Worm (Caenorhabditis elegans) whole organism, L1 larva: ENCODE results near the gene T21C12.8.
A peak's percentile ranks its signal among the peaks of the same experiment; 100 is the strongest.

Experiments
- F16B12.6 ChIP-seq: fragments of 150-350 bp; optimal IDR thresholded peaks from 2 replicates; lab custom pipeline; 2014; ENCODE audit warnings: missing biosample characterization, missing genetic modification characterization
- aha-1 ChIP-seq: fragments of 150-350 bp; optimal IDR thresholded peaks from 2 replicates; lab custom pipeline; 2014; ENCODE audit warnings: missing biosample characterization, missing genetic modification characterization
- aly-2 ChIP-seq: fragments of 150-350 bp; optimal IDR thresholded peaks from 2 replicates; lab custom pipeline; 2014; ENCODE audit warnings: missing biosample characterization, missing genetic modification characterization
- ceh-8 ChIP-seq: fragments of 200-800 bp; sonication (Bioruptor generic); optimal IDR thresholded peaks from 2 replicates; lab custom pipeline; 2018; ENCODE audit warnings: mild to moderate bottlenecking, missing genetic modification characterization, moderate library complexity, missing compliant biosample characterization
- ceh-82 ChIP-seq, 3 experiments: fragments of 150-350 bp in 1 of 3; sonication (generic microtip) in 2 of 3; optimal IDR thresholded peaks; 2 replicates each; lab custom pipeline; 2014 to 2017; ENCODE audit warnings: missing biosample characterization in 3 of 3, missing genetic modification characterization in 3 of 3
- ceh-90 ChIP-seq: sonication (generic microtip); optimal IDR thresholded peaks from 2 replicates; lab custom pipeline; 2016; ENCODE audit warnings: missing genetic modification characterization, missing compliant biosample characterization
- dpl-1 ChIP-seq, 3 experiments: fragments of 150-350 bp in 2 of 3; sonication (generic microtip) in 1 of 3; optimal IDR thresholded peaks; 2 replicates each; lab custom pipeline; 2014 to 2017; ENCODE audit warnings: missing biosample characterization in 3 of 3, missing genetic modification characterization in 3 of 3, missing genetic modification reagents in 3 of 3
- dsc-1 ChIP-seq: sonication (generic microtip); optimal IDR thresholded peaks from 2 replicates; lab custom pipeline; 2016; ENCODE audit warnings: mild to moderate bottlenecking, missing genetic modification characterization, missing compliant biosample characterization
- efl-1 ChIP-seq, 4 experiments: fragments of 150-350 bp; optimal IDR thresholded peaks in 3 of 4; peaks in 1 of 4; 1 replicate in 1 of 4; 2 replicates in 3 of 4; lab custom pipeline; 2014; ENCODE audit warnings: missing biosample characterization in 2 of 4, missing genetic modification characterization in 2 of 4, missing genetic modification reagents in 2 of 4
- egl-13 ChIP-seq: sonication (generic microtip); optimal IDR thresholded peaks from 2 replicates; lab custom pipeline; 2016; ENCODE audit warnings: missing genotype, missing genetic modification reagents, missing genetic modification characterization, missing compliant biosample characterization
- egl-27 ChIP-seq, 2 experiments: fragments of 150-350 bp in 1 of 2; sonication (generic microtip); optimal IDR thresholded peaks; 3 replicates each; lab custom pipeline; 2017 to 2018; ENCODE audit warnings: missing biosample characterization in 2 of 2, missing genetic modification characterization in 2 of 2, missing genetic modification reagents in 2 of 2
- elt-2 ChIP-seq: sonication (generic microtip); optimal IDR thresholded peaks from 2 replicates; lab custom pipeline; 2016; ENCODE audit warnings: missing genetic modification characterization, mild to moderate bottlenecking, inconsistent platforms, missing compliant biosample characterization, missing genetic modification reagents
- fkh-4 ChIP-seq: sonication (generic microtip); optimal IDR thresholded peaks from 2 replicates; lab custom pipeline; 2016; ENCODE audit warnings: missing compliant biosample characterization, missing genetic modification characterization, borderline replicate concordance
- fkh-8 ChIP-seq: sonication (generic microtip); optimal IDR thresholded peaks from 2 replicates; lab custom pipeline; 2016; ENCODE audit warnings: mild to moderate bottlenecking, missing genetic modification characterization, missing compliant biosample characterization
- hlh-4 ChIP-seq: sonication (generic microtip); optimal IDR thresholded peaks from 2 replicates; lab custom pipeline; 2016; ENCODE audit warnings: mild to moderate bottlenecking, missing genetic modification characterization, missing compliant biosample characterization
- irx-1 ChIP-seq: sonication (generic microtip); optimal IDR thresholded peaks from 2 replicates; lab custom pipeline; 2016; ENCODE audit warnings: missing genetic modification characterization, missing compliant biosample characterization
- isw-1 ChIP-seq: fragments of 200-800 bp; sonication (Bioruptor generic); IDR thresholded peaks from 2 replicates; pipeline ENCODE4 v1.3.6; 2022; ENCODE audit warnings: missing genetic modification characterization, missing compliant biosample characterization
- lin-14 ChIP-seq: fragments of 200-800 bp; sonication (Bioruptor generic); optimal IDR thresholded peaks from 2 replicates; lab custom pipeline; 2018; ENCODE audit warnings: mild to moderate bottlenecking, missing genetic modification characterization, moderate library complexity, missing compliant biosample characterization
- lin-39 ChIP-seq: fragments of 150-350 bp; optimal IDR thresholded peaks from 2 replicates; lab custom pipeline; 2014; ENCODE audit warnings: missing biosample characterization, missing genetic modification reagents, missing genetic modification characterization
- mdl-1 ChIP-seq, 2 experiments: fragments of 150-350 bp; optimal IDR thresholded peaks; 2 replicates each; lab custom pipeline; 2014 to 2017; ENCODE audit warnings: missing biosample characterization in 2 of 2, missing genetic modification characterization in 2 of 2, inconsistent platforms in 1 of 2
- mef-2 ChIP-seq: fragments of 150-350 bp; optimal IDR thresholded peaks from 2 replicates; lab custom pipeline; 2014; ENCODE audit warnings: missing biosample characterization, missing genetic modification characterization
- mep-1 ChIP-seq: fragments of 150-350 bp; optimal IDR thresholded peaks from 2 replicates; lab custom pipeline; 2014; ENCODE audit warnings: missing biosample characterization, missing genetic modification characterization
- nhr-12 ChIP-seq: sonication (generic microtip); optimal IDR thresholded peaks from 2 replicates; lab custom pipeline; 2017; ENCODE audit warnings: missing biosample characterization, missing genetic modification characterization
- nhr-20 ChIP-seq: sonication (generic microtip); optimal IDR thresholded peaks from 2 replicates; lab custom pipeline; 2016; ENCODE audit warnings: mild to moderate bottlenecking, missing genetic modification characterization, missing compliant biosample characterization
- nhr-237 ChIP-seq: fragments of 150-350 bp; optimal IDR thresholded peaks from 2 replicates; lab custom pipeline; 2014; ENCODE audit warnings: missing biosample characterization, missing genetic modification characterization
- nhr-71 ChIP-seq: sonication (generic microtip); optimal IDR thresholded peaks from 2 replicates; lab custom pipeline; 2016; ENCODE audit warnings: mild to moderate bottlenecking, missing genetic modification characterization, moderate library complexity, missing compliant biosample characterization
- nhr-77 ChIP-seq: fragments of 150-350 bp; optimal IDR thresholded peaks from 2 replicates; lab custom pipeline; 2014; ENCODE audit warnings: missing biosample characterization, missing genetic modification characterization
- nhr-84 ChIP-seq: sonication (generic microtip); optimal IDR thresholded peaks from 2 replicates; lab custom pipeline; 2017; ENCODE audit warnings: missing biosample characterization, missing genetic modification characterization
- nhr-85 ChIP-seq: sonication (generic microtip); peaks from one replicate; lab custom pipeline; 2016; ENCODE audit warnings: missing genetic modification characterization, inconsistent platforms, missing compliant biosample characterization
- pag-3 ChIP-seq: sonication (generic microtip); optimal IDR thresholded peaks from 2 replicates; lab custom pipeline; 2017; ENCODE audit warnings: missing genetic modification characterization, mild to moderate bottlenecking, missing compliant biosample characterization, antibody characterized with exemption, borderline replicate concordance; ENCODE audit not compliant: insufficient read depth
- rnt-1 ChIP-seq: sonication (generic microtip); optimal IDR thresholded peaks from 2 replicates; lab custom pipeline; 2016; ENCODE audit warnings: mild to moderate bottlenecking, missing genetic modification characterization, moderate library complexity, missing compliant biosample characterization
- snpc-4 ChIP-seq: fragments of 150-350 bp; optimal IDR thresholded peaks from 2 replicates; lab custom pipeline; 2014; ENCODE audit warnings: missing biosample characterization, missing genetic modification characterization
- snu-23 ChIP-seq: sonication (generic microtip); optimal IDR thresholded peaks from 2 replicates; lab custom pipeline; 2016; ENCODE audit warnings: missing genetic modification characterization, missing compliant biosample characterization
- sptf-1 ChIP-seq: fragments of 150-350 bp; optimal IDR thresholded peaks from 2 replicates; lab custom pipeline; 2014; ENCODE audit warnings: missing biosample characterization, missing genetic modification characterization
- sup-37 ChIP-seq: fragments of 200-800 bp; sonication (Bioruptor generic); optimal IDR thresholded peaks from 2 replicates; lab custom pipeline; 2018; ENCODE audit warnings: mild to moderate bottlenecking, missing genetic modification characterization, missing compliant biosample characterization
- tbx-2 ChIP-seq: sonication (generic microtip); optimal IDR thresholded peaks from 2 replicates; lab custom pipeline; 2016; ENCODE audit warnings: missing genetic modification characterization, missing compliant biosample characterization
- tlp-1 ChIP-seq: fragments of 150-350 bp; optimal IDR thresholded peaks from 2 replicates; lab custom pipeline; 2014; ENCODE audit warnings: missing biosample characterization, missing genetic modification characterization
- unc-30 ChIP-seq: sonication (generic microtip); optimal IDR thresholded peaks from 2 replicates; lab custom pipeline; 2017; ENCODE audit warnings: missing biosample characterization, missing genetic modification characterization
- unc-62 ChIP-seq: fragments of 150-350 bp; optimal IDR thresholded peaks from 2 replicates; lab custom pipeline; 2014; ENCODE audit warnings: missing biosample characterization, missing genetic modification reagents, missing genetic modification characterization
- unc-86 ChIP-seq: sonication (generic microtip); optimal IDR thresholded peaks from 2 replicates; lab custom pipeline; 2016; ENCODE audit warnings: missing genetic modification characterization, missing compliant biosample characterization
- vab-15 ChIP-seq: sonication (generic microtip); optimal IDR thresholded peaks from 2 replicates; lab custom pipeline; 2017; ENCODE audit warnings: missing genotype, mild to moderate bottlenecking, missing genetic modification characterization, missing compliant biosample characterization
- xbp-1 ChIP-seq: sonication (generic microtip); optimal IDR thresholded peaks from 2 replicates; lab custom pipeline; 2016; ENCODE audit warnings: missing genetic modification characterization, missing compliant biosample characterization
- zag-1 ChIP-seq: fragments of 150-350 bp; optimal IDR thresholded peaks from 2 replicates; lab custom pipeline; 2014; ENCODE audit warnings: missing biosample characterization, missing genetic modification characterization

Gene T21C12.8

ce11 chrIII:10520523-10520922 is 32.3 kb downstream of the T21C12.8 start, which contains the start of gene unc-49:
Gene unc-49, plus strand, starts transcription at chrIII:10520762.
- peak; percentile 28 for TF ChIP-seq nhr-71 (tag; lab: Kevin White, UChicago)
- no peak for TF ChIP-seq aha-1 (tag; lab: Kevin White, UChicago)
- no peak for TF ChIP-seq snpc-4 (tag; lab: Kevin White, UChicago)
- no peak for TF ChIP-seq nhr-84 (tag; lab: Kevin White, UChicago)
- TF ChIP-seq elt-2 (tag; lab: Kevin White, UChicago), result no peak
- TF ChIP-seq ceh-90 (tag; lab: Kevin White, UChicago), result no peak
- no peak for TF ChIP-seq ceh-8 (GFP tag; lab: Kevin White, UChicago)
- TF ChIP-seq mep-1 (tag; lab: Kevin White, UChicago), result no peak
- TF ChIP-seq tlp-1, result no peak
- TF ChIP-seq snu-23, result peak; percentile 18
- TF ChIP-seq F16B12.6, result no peak
- TF ChIP-seq vab-15 (tag; lab: Kevin White, UChicago), result no peak
- no peak for TF ChIP-seq unc-86 (tag; lab: Kevin White, UChicago)
- peak; percentile 73 for TF ChIP-seq lin-14 (GFP tag; lab: Kevin White, UChicago)
- TF ChIP-seq nhr-12 (tag; lab: Kevin White, UChicago), result no peak
- no peak for TF ChIP-seq aly-2 (tag; lab: Kevin White, UChicago)
- no peak for TF ChIP-seq irx-1
- TF ChIP-seq unc-30 (tag; lab: Kevin White, UChicago), result no peak
- TF ChIP-seq zag-1, result no peak
- TF ChIP-seq rnt-1 (tag; lab: Kevin White, UChicago), result peak; percentile 34
- no peak for TF ChIP-seq fkh-8 (tag; lab: Kevin White, UChicago)
- no peak for TF ChIP-seq nhr-77 (tag; lab: Kevin White, UChicago)
- TF ChIP-seq pag-3, result no peak
- peak; percentile 1 for TF ChIP-seq nhr-20 (tag; lab: Kevin White, UChicago)
- TF ChIP-seq isw-1 (GFP tag; lab: Robert Waterston, UW), result no peak
- no peak for TF ChIP-seq sup-37 (GFP tag; lab: Kevin White, UChicago)
- TF ChIP-seq dpl-1 (GFP tag; optimal IDR thresholded peaks at IDR 0.05; lab: Kevin White, UChicago), result no peak
- no peak for TF ChIP-seq tbx-2 (tag; lab: Kevin White, UChicago)
- no peak for TF ChIP-seq sptf-1 (tag; lab: Kevin White, UChicago)
- TF ChIP-seq egl-13 (tag; lab: Kevin White, UChicago), result no peak
- TF ChIP-seq ceh-82 (tag; optimal IDR thresholded peaks at IDR 0.05; lab: Kevin White, UChicago), result no peak
- no peak for TF ChIP-seq nhr-237 (tag; lab: Kevin White, UChicago)
- TF ChIP-seq egl-27 (tag; optimal IDR thresholded peaks at IDR 0.05; lab: Kevin White, UChicago), result no peak

- TF ChIP-seq mef-2 (no peak), mdl-1 (tag; optimal IDR thresholded peaks at IDR 0.05; lab: Kevin White, UChicago) (no peak), efl-1 (optimal IDR thresholded peaks at IDR 0.05; lab: Kevin White, UChicago) (no peak), efl-1 (GFP tag; optimal IDR thresholded peaks at IDR 0.05 in 1 of 2; lab: Kevin White, UChicago) (peak in 1 of 2 experiments; percentile 73)
These were observed 33.2 kb downstream of the T21C12.8 start for ce11 chrIII:10519615-10520014.

DNA sequence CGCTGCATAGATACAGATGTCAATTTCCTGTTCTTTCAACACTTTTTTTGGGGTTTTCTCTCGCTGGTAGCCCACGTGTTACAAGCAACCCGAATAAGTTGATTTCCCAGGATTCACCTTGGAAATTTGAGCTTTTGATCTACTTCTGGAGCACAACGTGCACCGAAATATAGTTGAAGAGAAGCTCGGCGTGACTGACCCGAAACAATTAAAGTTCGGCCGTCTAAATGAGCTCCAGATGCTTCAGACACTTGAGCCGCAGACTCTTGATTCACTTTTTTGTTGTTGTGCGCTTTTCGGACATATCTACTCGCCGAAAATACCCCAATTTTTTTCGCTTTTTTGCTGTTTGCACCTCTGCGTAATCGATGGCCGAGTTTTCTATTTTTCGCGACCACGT is 33.9 kb downstream of the T21C12.8 start:
- no peak for TF ChIP-seq tlp-1
- TF ChIP-seq unc-62, result no peak
- TF ChIP-seq nhr-85 (tag; lab: Kevin White, UChicago), result peak; percentile 38
- peak; percentile 62 for TF ChIP-seq fkh-4 (tag; lab: Kevin White, UChicago)
- no peak for TF ChIP-seq lin-39
- no peak for TF ChIP-seq irx-1
- TF ChIP-seq dsc-1 (tag; lab: Kevin White, UChicago), result peak; percentile 80
- no peak for TF ChIP-seq hlh-4 (tag; lab: Kevin White, UChicago)
- TF ChIP-seq xbp-1 (tag; lab: Kevin White, UChicago), result no peak
- TF ChIP-seq lin-14 (GFP tag; lab: Kevin White, UChicago), result no peak
